Worm (Caenorhabditis elegans) whole organism, midembryonic: ENCODE data around the gene Y57E12AR.1.

ENCODE experiments used
- T22C8.4 ChIP-seq: fragments of 200-800 bp; sonication (Bioruptor generic); IDR thresholded peaks from 2 replicates; pipeline ENCODE4 v1.3.6; 2022; ENCODE audit warnings: missing genetic modification characterization, missing compliant biosample characterization
- flt-1 ChIP-seq: fragments of 200-800 bp; sonication (Bioruptor generic); IDR thresholded peaks from 2 replicates; pipeline ENCODE4 v1.3.6; 2022; ENCODE audit warnings: missing genetic modification characterization, missing compliant biosample characterization
- med-1 ChIP-seq: sonication (generic microtip); optimal IDR thresholded peaks from 2 replicates; lab custom pipeline; 2017; ENCODE audit warnings: missing genetic modification characterization, mild to moderate bottlenecking, missing compliant biosample characterization, antibody characterized with exemption, missing genetic modification reagents; ENCODE audit not compliant: insufficient read depth
- ref-1 ChIP-seq: fragments of 200-800 bp; sonication (Bioruptor generic); conservative IDR thresholded peaks from 2 replicates; pipeline ENCODE4 v1.3.6; 2022; ENCODE audit warnings: missing genetic modification reagents, missing genetic modification characterization, missing compliant biosample characterization

DNA sequence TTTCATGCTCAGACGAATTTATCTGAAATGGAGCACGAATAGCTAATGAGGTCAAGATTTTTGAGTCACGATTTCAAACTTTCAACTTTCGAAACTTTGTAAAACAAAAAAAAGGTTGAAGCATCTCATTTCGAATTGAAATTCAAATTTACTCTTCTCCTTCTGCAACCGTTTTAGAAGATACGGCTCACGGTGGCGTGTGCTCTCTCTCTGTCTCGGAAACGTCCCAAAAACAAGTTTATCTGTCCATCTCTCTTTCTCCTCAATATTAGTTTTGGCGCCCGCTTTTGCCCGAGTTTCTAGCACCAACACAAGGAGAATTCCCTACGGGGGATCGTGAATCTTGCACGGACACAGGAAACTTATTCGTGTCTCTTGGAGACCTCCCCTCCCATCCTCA is 45.2 kb upstream of the Y57E12AR.1 start:
- TF ChIP-seq med-1 (GFP tag; lab: Kevin White, UChicago): no peak
- TF ChIP-seq flt-1: no peak
- TF ChIP-seq T22C8.4 (GFP tag; lab: Robert Waterston, UW): no peak
- TF ChIP-seq ref-1 (GFP tag; lab: Robert Waterston, UW): no peak
